Fruit fly (Drosophila melanogaster): Measurements from ENCODE around the gene smp-30.

Gene smp-30

dm6 chr3R:14723671-14724500 lies 27.2 kb downstream of the smp-30 start, which contains the start of gene kibra (continued):
- TF ChIP-seq CG10147 (GFP tag; optimal IDR thresholded peaks at IDR 0.05), result peak; percentile 69
- peak; percentile 42 for TF ChIP-seq BtbVII (GFP tag; optimal IDR thresholded peaks at IDR 0.05)
- no peak for TF ChIP-seq CG5953 (GFP tag; IDR thresholded peaks at IDR 0.05)
- TF ChIP-seq Aef1 (GFP tag; IDR thresholded peaks at IDR 0.05), result no peak
- TF ChIP-seq CG6765 (GFP tag; optimal IDR thresholded peaks at IDR 0.05), result peak; percentile 49
- TF ChIP-seq ci (GFP tag; IDR thresholded peaks at IDR 0.05), result no peak
- no peak for TF ChIP-seq CG31365 (tag; optimal IDR thresholded peaks at IDR 0.05)
- TF ChIP-seq Sin3A (optimal IDR thresholded peaks at IDR 0.05), result peak; percentile 97
- TF ChIP-seq CG5245 (GFP tag; optimal IDR thresholded peaks at IDR 0.05), result peak; percentile 72
- TF ChIP-seq Adf1 (GFP tag; IDR thresholded peaks at IDR 0.05), result no peak
- TF ChIP-seq Eip74EF (GFP tag; optimal IDR thresholded peaks at IDR 0.05), result peak; percentile 60 to 71
- peak; percentile 16 for TF ChIP-seq slou (GFP tag; optimal IDR thresholded peaks at IDR 0.05)
- TF ChIP-seq Taf1 (GFP tag; IDR thresholded peaks at IDR 0.05), result no peak
- peak; percentile 67 for TF ChIP-seq Dip3 (GFP tag; optimal IDR thresholded peaks at IDR 0.05)
- peak; percentile 96 for TF ChIP-seq kni (GFP tag; optimal IDR thresholded peaks at IDR 0.05)
- TF ChIP-seq Lhr (GFP tag; optimal IDR thresholded peaks at IDR 0.05), result peak; percentile 92
- peak; percentile 22 for TF ChIP-seq scrt (GFP tag; optimal IDR thresholded peaks at IDR 0.05)
- TF ChIP-seq CG13123 (GFP tag; optimal IDR thresholded peaks at IDR 0.05), result peak; percentile 11
- no peak for TF ChIP-seq CG14860 (GFP tag; IDR thresholded peaks at IDR 0.05; ENCODE audit: partially characterized antibody)
- peak; percentile 51 for TF ChIP-seq fd64A (GFP tag; optimal IDR thresholded peaks at IDR 0.05)
- TF ChIP-seq usp (GFP tag; optimal IDR thresholded peaks at IDR 0.05), result no peak
- TF ChIP-seq grn (GFP tag; optimal IDR thresholded peaks at IDR 0.05), result peak; percentile 7
- TF ChIP-seq E2f1 (GFP tag; IDR thresholded peaks at IDR 0.05), result no peak
- TF ChIP-seq ems (GFP tag; optimal IDR thresholded peaks at IDR 0.05), result peak; percentile 86
- TF ChIP-seq CG13296 (GFP tag; optimal IDR thresholded peaks at IDR 0.05), result peak; percentile 42
- no peak for TF ChIP-seq ase (GFP tag; IDR thresholded peaks at IDR 0.05)
- TF ChIP-seq slp2 (GFP tag; optimal IDR thresholded peaks at IDR 0.05), result peak; percentile 58
- TF ChIP-seq pnt (GFP tag; optimal IDR thresholded peaks at IDR 0.05), result peak; percentile 79
- peak; percentile 42 for TF ChIP-seq CG12104 (GFP tag; optimal IDR thresholded peaks at IDR 0.05)
- peak; percentile 54 for TF ChIP-seq CG34376 (GFP tag; optimal IDR thresholded peaks at IDR 0.05)
- TF ChIP-seq maf-S (GFP tag; optimal IDR thresholded peaks at IDR 0.05), result peak; percentile 57
- TF ChIP-seq CG10366 (GFP tag; IDR thresholded peaks at IDR 0.05), result no peak
- TF ChIP-seq CTCF (GFP tag; optimal IDR thresholded peaks at IDR 0.05), result no peak
- peak; percentile 44 for TF ChIP-seq Chrac-16 (GFP tag; optimal IDR thresholded peaks at IDR 0.05)
- TF ChIP-seq CG1024 (GFP tag; IDR thresholded peaks at IDR 0.05), result no peak
- TF ChIP-seq CG30403 (GFP tag; optimal IDR thresholded peaks at IDR 0.05), result peak; percentile 75
- peak; percentile 52 for TF ChIP-seq B-H2 (GFP tag; optimal IDR thresholded peaks at IDR 0.05)
- TF ChIP-seq bowl (GFP tag; IDR thresholded peaks at IDR 0.05), result no peak
- TF ChIP-seq CG32767 (GFP tag; IDR thresholded peaks at IDR 0.05), result no peak
- TF ChIP-seq sd (tag; optimal IDR thresholded peaks at IDR 0.05), result peak; percentile 100
- peak; percentile 75 for TF ChIP-seq nerfin-1 (tag; optimal IDR thresholded peaks at IDR 0.05)
- no peak for TF ChIP-seq Lpt (GFP tag; optimal IDR thresholded peaks at IDR 0.05)
- TF ChIP-seq chm (GFP tag; IDR thresholded peaks at IDR 0.05), result no peak
- TF ChIP-seq CG6813 (GFP tag; optimal IDR thresholded peaks at IDR 0.05), result peak; percentile 27
- no peak for TF ChIP-seq crol (GFP tag; IDR thresholded peaks at IDR 0.05)
- TF ChIP-seq CG11696 (GFP tag; IDR thresholded peaks at IDR 0.05), result no peak
- TF ChIP-seq Ada2b (GFP tag; IDR thresholded peaks at IDR 0.05), result no peak
- TF ChIP-seq wek (GFP tag; optimal IDR thresholded peaks at IDR 0.05), result peak; percentile 43
- TF ChIP-seq CG2120 (GFP tag; optimal IDR thresholded peaks at IDR 0.05), result peak; percentile 82
- no peak for TF ChIP-seq CG3726 (GFP tag; IDR thresholded peaks at IDR 0.05)
- TF ChIP-seq CG17568 (GFP tag; optimal IDR thresholded peaks at IDR 0.05), result no peak

Data from whole organism, embryonic.